Fruit fly (Drosophila melanogaster): Measurements from ENCODE around the gene Cyp28d2.

Gene Cyp28d2

DNA sequence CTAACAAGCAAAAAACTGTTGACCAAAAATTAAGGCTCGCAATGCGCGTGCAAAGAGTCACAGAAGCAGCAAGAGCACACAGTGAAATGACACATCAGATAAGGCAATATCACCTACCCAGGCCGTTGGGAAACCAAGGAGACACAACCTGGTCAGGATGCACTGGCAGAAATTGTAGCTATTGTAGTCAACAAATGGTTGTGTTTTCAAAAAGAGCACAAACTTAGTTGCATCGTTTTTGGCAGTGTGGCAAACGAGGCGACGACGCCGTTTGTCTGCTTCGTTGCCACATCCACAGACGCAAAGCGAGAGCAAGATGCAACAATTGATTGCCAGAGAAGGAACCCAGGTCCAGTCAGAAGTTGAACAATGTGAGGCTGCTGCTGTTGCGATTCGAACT is 42.7 kb downstream of the Cyp28d2 start (continued):
- peak; percentile 61 for TF ChIP-seq Sox14 (GFP tag; optimal IDR thresholded peaks at IDR 0.05)
- TF ChIP-seq Sox102F (GFP tag; optimal IDR thresholded peaks at IDR 0.05) = peak; percentile 84
- TF ChIP-seq dac (GFP tag; optimal IDR thresholded peaks at IDR 0.05) = no peak
- TF ChIP-seq Smox (GFP tag; optimal IDR thresholded peaks at IDR 0.05) = peak; percentile 73
- TF ChIP-seq CG11762 (GFP tag; optimal IDR thresholded peaks at IDR 0.05; ENCODE audit: insufficient read depth) = peak; percentile 2
- peak; percentile 25 for TF ChIP-seq CG11902 (GFP tag; optimal IDR thresholded peaks at IDR 0.05)
- peak; percentile 67 for TF ChIP-seq CG31627 (GFP tag; optimal IDR thresholded peaks at IDR 0.05)
- TF ChIP-seq eg (GFP tag; IDR thresholded peaks at IDR 0.05) = peak; percentile 64; the same call in 2 of the 3 replicates

DNA sequence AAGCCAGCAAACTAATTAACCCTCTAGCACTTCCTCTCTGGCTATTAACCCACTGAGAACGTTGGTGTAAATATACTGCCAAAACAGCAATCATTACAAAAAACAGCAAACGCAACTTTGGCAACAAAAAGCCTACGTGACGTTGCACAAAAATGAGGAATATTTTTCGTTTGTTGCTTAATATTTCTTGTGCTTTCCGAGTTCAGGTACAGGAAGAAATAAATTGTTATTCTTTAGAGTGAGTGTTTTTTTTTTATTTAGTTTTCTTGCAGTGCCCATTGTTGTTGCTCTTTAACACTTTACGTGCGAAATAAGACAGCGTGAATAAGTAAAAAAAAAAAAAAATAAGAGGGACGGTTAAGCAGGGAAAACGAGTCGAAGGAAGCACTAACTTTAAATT is 44.1 kb downstream of the Cyp28d2 start:
- no peak for TF ChIP-seq salr (GFP tag; optimal IDR thresholded peaks at IDR 0.05)
- no peak for TF ChIP-seq eg (GFP tag; IDR thresholded peaks at IDR 0.05)
- TF ChIP-seq CG15336 (GFP tag; IDR thresholded peaks at IDR 0.05) = no peak
- no peak for TF ChIP-seq Hr4 (GFP tag; optimal IDR thresholded peaks at IDR 0.05)
- no peak for TF ChIP-seq CG8632 (GFP tag; optimal IDR thresholded peaks at IDR 0.05)
- TF ChIP-seq Met (GFP tag; optimal IDR thresholded peaks at IDR 0.05) = peak; percentile 12
- no peak for TF ChIP-seq CG32006 (GFP tag; optimal IDR thresholded peaks at IDR 0.05)
- no peak for TF ChIP-seq CG9139 (GFP tag; optimal IDR thresholded peaks at IDR 0.05)
- TF ChIP-seq acj6 (GFP tag; optimal IDR thresholded peaks at IDR 0.05) = no peak
- peak; percentile 67 for TF ChIP-seq svp (GFP tag)
- TF ChIP-seq CG4318 (GFP tag; optimal IDR thresholded peaks at IDR 0.05) = no peak
- TF ChIP-seq CG16779 (tag; optimal IDR thresholded peaks at IDR 0.05) = no peak
- TF ChIP-seq Hr38 (GFP tag; optimal IDR thresholded peaks at IDR 0.05) = no peak
- no peak for TF ChIP-seq topi (GFP tag; optimal IDR thresholded peaks at IDR 0.05)
- no peak for TF ChIP-seq fd59A (GFP tag; optimal IDR thresholded peaks at IDR 0.05)
- peak; percentile 54 for TF ChIP-seq Sox102F (GFP tag; optimal IDR thresholded peaks at IDR 0.05)
- TF ChIP-seq Lpt (GFP tag; optimal IDR thresholded peaks at IDR 0.05) = no peak
- peak; percentile 63 for TF ChIP-seq Eip78C (GFP tag)
- TF ChIP-seq CG34406 (GFP tag; optimal IDR thresholded peaks at IDR 0.05) = no peak
- no peak for TF ChIP-seq dac (GFP tag; optimal IDR thresholded peaks at IDR 0.05)
- no peak for TF ChIP-seq Ets96B (tag; optimal IDR thresholded peaks at IDR 0.05)
- no peak for TF ChIP-seq fkh (GFP tag; optimal IDR thresholded peaks at IDR 0.05)
- TF ChIP-seq CG6808 (GFP tag; optimal IDR thresholded peaks at IDR 0.05) = no peak
- TF ChIP-seq vri (GFP tag; optimal IDR thresholded peaks at IDR 0.05) = peak; percentile 49
- TF ChIP-seq Eip93F (GFP tag; optimal IDR thresholded peaks at IDR 0.05) = no peak
- TF ChIP-seq CG10669 (GFP tag; optimal IDR thresholded peaks at IDR 0.05) = no peak
- no peak for TF ChIP-seq net (GFP tag; optimal IDR thresholded peaks at IDR 0.05)
- no peak for TF ChIP-seq CG6854 (GFP tag; optimal IDR thresholded peaks at IDR 0.05)
- no peak for TF ChIP-seq CG6276 (GFP tag; optimal IDR thresholded peaks at IDR 0.05)
- TF ChIP-seq spab (GFP tag; optimal IDR thresholded peaks at IDR 0.05) = no peak
- TF ChIP-seq dsx (GFP tag; optimal IDR thresholded peaks at IDR 0.05; ENCODE audit: poor library complexity, severe bottlenecking) = no peak
- no peak for TF ChIP-seq CG6163 (GFP tag; IDR thresholded peaks at IDR 0.05)
- TF ChIP-seq lz (GFP tag; optimal IDR thresholded peaks at IDR 0.05) = no peak
- peak; percentile 2 for TF ChIP-seq OdsH (GFP tag; optimal IDR thresholded peaks at IDR 0.05)
- no peak for TF ChIP-seq Sox15 (GFP tag; optimal IDR thresholded peaks at IDR 0.05)
- no peak for TF ChIP-seq CG8319 (GFP tag; optimal IDR thresholded peaks at IDR 0.05)
- TF ChIP-seq CG8119 (GFP tag; IDR thresholded peaks at IDR 0.05) = no peak
- TF ChIP-seq pdm3 (GFP tag; optimal IDR thresholded peaks at IDR 0.05) = no peak
- no peak for TF ChIP-seq CG11762 (GFP tag; optimal IDR thresholded peaks at IDR 0.05; ENCODE audit: insufficient read depth)
- TF ChIP-seq Smox (GFP tag; optimal IDR thresholded peaks at IDR 0.05) = peak; percentile 9
- TF ChIP-seq CG6792 (GFP tag; optimal IDR thresholded peaks at IDR 0.05) = no peak
- TF ChIP-seq Sox14 (GFP tag; optimal IDR thresholded peaks at IDR 0.05) = peak; percentile 8
- no peak for TF ChIP-seq Ets21C (GFP tag; optimal IDR thresholded peaks at IDR 0.05)
- peak; percentile 28 for TF ChIP-seq esn (GFP tag; optimal IDR thresholded peaks at IDR 0.05)
- no peak for TF ChIP-seq Gug (GFP tag; IDR thresholded peaks at IDR 0.05)
- TF ChIP-seq CG3032 (tag; optimal IDR thresholded peaks at IDR 0.05) = no peak
- TF ChIP-seq CG11902 (GFP tag; optimal IDR thresholded peaks at IDR 0.05) = no peak
- no peak for TF ChIP-seq cyc (GFP tag; optimal IDR thresholded peaks at IDR 0.05)
- no peak for TF ChIP-seq CG1621 (tag; optimal IDR thresholded peaks at IDR 0.05)

All from whole organism, prepupa.